Worm (Caenorhabditis elegans): ENCODE measurements around the gene pad-2.
"Not testable (repeated sequence)": the region's sequence is repeated elsewhere in the genome, so short reads cannot be mapped to it uniquely, and the experiment has no call there.

Gene pad-2

ce11 chrIII:10320228-10320705, 41.3 kb downstream of the pad-2 start:
- TF ChIP-seq efl-1 (optimal IDR thresholded peaks at IDR 0.05): peak in 1 of 2 experiments; percentile 6
- TF ChIP-seq efl-1 (GFP tag; optimal IDR thresholded peaks at IDR 0.05 in 1 of 2): not testable (repeated sequence)

DNA sequence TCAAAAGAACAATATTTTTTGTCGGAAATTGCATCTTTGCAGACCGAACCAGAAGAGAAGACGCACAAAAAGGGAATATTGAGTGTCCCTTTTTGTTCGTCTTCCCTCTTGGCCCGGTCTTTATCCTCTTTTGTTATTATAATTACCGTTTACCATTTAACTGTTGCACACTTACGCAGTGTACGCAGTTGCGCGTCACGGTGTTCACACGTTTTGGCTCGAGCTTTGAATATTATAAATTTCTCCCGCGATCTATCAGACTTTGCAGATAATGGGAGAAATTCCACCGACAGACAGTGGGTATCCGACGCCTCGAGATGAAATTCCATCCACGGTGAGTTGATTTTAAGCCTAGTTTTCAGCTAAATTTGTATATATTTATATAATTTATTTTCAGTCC, 41.9 kb downstream of the pad-2 start, which contains the start of gene sas-7:
TSS of gene sas-7 (plus strand) at position 232 of the 400 bp plus-strand sequence.
- TF ChIP-seq hlh-4 (tag; optimal IDR thresholded peaks at IDR 0.05) (no peak), lin-35 (GFP tag; optimal IDR thresholded peaks at IDR 0.05) (peak; percentile 35 to 81), grh-1 (GFP tag; IDR thresholded peaks at IDR 0.05) (no peak), lsy-2 (tag; optimal IDR thresholded peaks at IDR 0.05) (peak in 1 of 2 experiments; percentile 1), isw-1 (GFP tag; IDR thresholded peaks at IDR 0.05) (no peak), fos-1 (tag; optimal IDR thresholded peaks at IDR 0.05) (no peak), F16B12.6 (tag; optimal IDR thresholded peaks at IDR 0.05) (peak; percentile 77), pqm-1 (tag; optimal IDR thresholded peaks at IDR 0.05) (no peak), efl-1 (optimal IDR thresholded peaks at IDR 0.05) (peak in 1 of 2 experiments; percentile 69), efl-1 (GFP tag; optimal IDR thresholded peaks at IDR 0.05 in 1 of 2) (peak; percentile 78 to 97), nhr-20 (tag; optimal IDR thresholded peaks at IDR 0.05) (no peak), dpl-1 (GFP tag; optimal IDR thresholded peaks at IDR 0.05) (peak; percentile 57 to 75 (median 65)), ceh-90 (tag; optimal IDR thresholded peaks at IDR 0.05) (no peak), blmp-1 (tag; optimal IDR thresholded peaks at IDR 0.05) (peak; percentile 22)

DNA sequence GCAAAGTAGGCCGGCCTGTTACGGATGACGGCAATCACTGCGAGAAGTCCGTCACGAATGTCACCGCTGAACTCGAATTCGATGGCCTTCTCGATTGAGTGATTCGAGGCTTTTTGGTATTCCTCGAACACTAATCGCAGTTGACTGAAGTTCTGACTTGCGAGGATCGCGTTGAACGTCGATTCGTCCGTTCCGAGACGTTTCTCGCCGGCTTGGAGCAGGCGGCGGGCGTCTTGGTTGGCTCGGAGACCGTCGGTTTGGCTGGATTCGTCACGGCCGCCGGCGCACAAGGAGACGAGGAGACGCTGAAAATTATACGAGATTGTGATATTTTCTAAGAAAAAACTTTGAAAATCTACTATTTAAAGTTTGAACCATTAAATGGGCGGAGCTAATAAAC, 47.4 kb downstream of the pad-2 start:
- no peak for TF ChIP-seq unc-86 (tag; optimal IDR thresholded peaks at IDR 0.05)
- TF ChIP-seq dpl-1 (GFP tag; optimal IDR thresholded peaks at IDR 0.05): no peak
- TF ChIP-seq ceh-8 (GFP tag; optimal IDR thresholded peaks at IDR 0.05): no peak
- no peak for TF ChIP-seq hlh-4 (tag; optimal IDR thresholded peaks at IDR 0.05)

ce11 chrIII:10328565-10329541, 49.9 kb downstream of the pad-2 start:
- TF ChIP-seq fkh-4 (tag; optimal IDR thresholded peaks at IDR 0.05; ENCODE audit: borderline replicate concordance) (no peak), lin-15B (tag; optimal IDR thresholded peaks at IDR 0.05) (no peak), mep-1 (tag; optimal IDR thresholded peaks at IDR 0.05) (peak; percentile 31), nhr-85 (tag) (peak; percentile 69), C16A3.4 (tag; optimal IDR thresholded peaks at IDR 0.05) (no peak), hlh-4 (tag; optimal IDR thresholded peaks at IDR 0.05) (no peak), isw-1 (GFP tag; IDR thresholded peaks at IDR 0.05) (no peak), unc-98 (GFP tag; IDR thresholded peaks at IDR 0.05) (no peak), unc-30 (tag; optimal IDR thresholded peaks at IDR 0.05) (no peak), ces-1 (GFP tag; optimal IDR thresholded peaks at IDR 0.05) (no peak), lin-14 (GFP tag; optimal IDR thresholded peaks at IDR 0.05) (peak; percentile 54), lir-3 (tag; optimal IDR thresholded peaks at IDR 0.05; ENCODE audit: poor library complexity) (no peak), nhr-19 (GFP tag; conservative IDR thresholded peaks at IDR 0.05) (no peak), nhr-76 (tag; optimal IDR thresholded peaks at IDR 0.05) (no peak), xbp-1 (tag; optimal IDR thresholded peaks at IDR 0.05) (no peak), unc-130 (tag; optimal IDR thresholded peaks at IDR 0.05) (no peak), fkh-10 (GFP tag; optimal IDR thresholded peaks at IDR 0.05) (no peak), blmp-1 (tag; optimal IDR thresholded peaks at IDR 0.05) (peak; percentile 41), nhr-20 (tag; optimal IDR thresholded peaks at IDR 0.05) (peak; percentile 10), jun-1 (tag; optimal IDR thresholded peaks at IDR 0.05) (no peak), F16B12.6 (tag; optimal IDR thresholded peaks at IDR 0.05) (no peak), tlp-1 (tag; optimal IDR thresholded peaks at IDR 0.05) (no peak), fkh-8 (tag; optimal IDR thresholded peaks at IDR 0.05) (no peak), nhr-71 (tag; optimal IDR thresholded peaks at IDR 0.05) (peak; percentile 27), ets-5 (GFP tag; IDR thresholded peaks at IDR 0.05) (no peak), ceh-88 (GFP tag; IDR thresholded peaks at IDR 0.05) (no peak), hpl-2 (GFP tag; optimal IDR thresholded peaks at IDR 0.05) (no peak), lsy-2 (tag; optimal IDR thresholded peaks at IDR 0.05) (peak in 1 of 2 experiments; percentile 1), hlh-17 (GFP tag; optimal IDR thresholded peaks at IDR 0.05; ENCODE audit: borderline replicate concordance) (no peak), sptf-1 (tag; optimal IDR thresholded peaks at IDR 0.05) (no peak), snu-23 (GFP tag; optimal IDR thresholded peaks at IDR 0.05) (peak; percentile 35), tbx-2 (tag; optimal IDR thresholded peaks at IDR 0.05) (no peak), grh-1 (GFP tag; IDR thresholded peaks at IDR 0.05) (no peak), ztf-4 (tag; optimal IDR thresholded peaks at IDR 0.05) (no peak), sup-37 (GFP tag; optimal IDR thresholded peaks at IDR 0.05) (no peak), ceh-8 (GFP tag; optimal IDR thresholded peaks at IDR 0.05) (no peak)

All from whole organism, L1 larva.